Fruit fly (Drosophila melanogaster): ENCODE results near the gene Peritrophin-15b.

Gene Peritrophin-15b

dm6 chr2L:8346260-8346659, 48.5 kb downstream of the Peritrophin-15b start, which contains the start of gene CG7778 (continued):
- TF ChIP-seq en (GFP tag; optimal IDR thresholded peaks at IDR 0.05) = no peak
- no peak for TF ChIP-seq CG15514 (GFP tag; optimal IDR thresholded peaks at IDR 0.05)
- peak; percentile 65 for TF ChIP-seq CG1832 (GFP tag; optimal IDR thresholded peaks at IDR 0.05)
- no peak for TF ChIP-seq wdn (GFP tag; IDR thresholded peaks at IDR 0.05)
- TF ChIP-seq Dip2 (GFP tag; IDR thresholded peaks at IDR 0.05) = no peak
- no peak for TF ChIP-seq psq (GFP tag; optimal IDR thresholded peaks at IDR 0.05)
- peak; percentile 46; the same call in 1 of the 2 replicates for TF ChIP-seq CG10321 (GFP tag; IDR thresholded peaks at IDR 0.05)
- no peak for TF ChIP-seq fd96Cb (tag; optimal IDR thresholded peaks at IDR 0.05)
- peak; percentile 60 to 65 for TF ChIP-seq Trl (optimal IDR thresholded peaks at IDR 0.05)
- TF ChIP-seq Trl (GFP tag; optimal IDR thresholded peaks at IDR 0.05) = no peak
- TF ChIP-seq CG11695 (GFP tag; IDR thresholded peaks at IDR 0.05) = no peak
- TF ChIP-seq Mad (GFP tag; optimal IDR thresholded peaks at IDR 0.05) = no peak
- no peak for TF ChIP-seq tx (GFP tag; optimal IDR thresholded peaks at IDR 0.05)
- TF ChIP-seq sd (tag; optimal IDR thresholded peaks at IDR 0.05) = peak; percentile 20
- no peak for TF ChIP-seq zen2 (GFP tag; IDR thresholded peaks at IDR 0.05; ENCODE audit: partially characterized antibody)
- no peak for TF ChIP-seq CG12071 (GFP tag; optimal IDR thresholded peaks at IDR 0.05)
- TF ChIP-seq CG1602 (GFP tag; optimal IDR thresholded peaks at IDR 0.05) = no peak
- TF ChIP-seq Med (GFP tag) = peak; percentile 58
- no peak for TF ChIP-seq CG16815 (GFP tag; optimal IDR thresholded peaks at IDR 0.05)
- TF ChIP-seq D19A (tag; optimal IDR thresholded peaks at IDR 0.05) = no peak

DNA sequence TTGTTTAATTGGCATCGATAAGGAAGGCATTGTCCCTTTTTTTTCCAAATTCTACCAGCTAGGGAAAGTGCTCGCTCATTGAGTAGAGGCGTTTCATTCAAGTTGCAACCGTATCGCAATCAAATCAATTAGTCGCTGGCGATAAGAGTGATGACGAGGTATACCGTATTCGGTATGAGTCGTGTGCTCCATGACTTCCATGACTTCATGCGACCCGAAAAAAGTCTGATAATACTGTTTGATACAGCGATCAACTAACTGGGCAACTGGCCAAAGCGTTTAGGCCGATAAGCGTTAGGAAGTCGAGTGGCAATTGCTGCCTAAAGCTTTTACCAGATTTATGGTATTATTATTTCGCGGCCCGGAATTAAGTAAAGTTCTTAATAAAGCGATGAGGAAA, 50.2 kb downstream of the Peritrophin-15b start:
- TF ChIP-seq D19B (GFP tag; optimal IDR thresholded peaks at IDR 0.05) = peak; percentile 48
- TF ChIP-seq CG15073 (GFP tag; optimal IDR thresholded peaks at IDR 0.05) = no peak
- TF ChIP-seq grn (GFP tag; optimal IDR thresholded peaks at IDR 0.05) = peak; percentile 83
- no peak for TF ChIP-seq CG14860 (GFP tag; IDR thresholded peaks at IDR 0.05; ENCODE audit: partially characterized antibody)
- peak; percentile 18 for TF ChIP-seq B-H2 (GFP tag; optimal IDR thresholded peaks at IDR 0.05)
- no peak for TF ChIP-seq CG3847 (GFP tag; IDR thresholded peaks at IDR 0.05)
- TF ChIP-seq Asciz (GFP tag; optimal IDR thresholded peaks at IDR 0.05) = no peak
- peak; percentile 16 for TF ChIP-seq Deaf1 (tag; optimal IDR thresholded peaks at IDR 0.05)
- TF ChIP-seq ssp (GFP tag; IDR thresholded peaks at IDR 0.05) = no peak
- TF ChIP-seq CG5180 (GFP tag; optimal IDR thresholded peaks at IDR 0.05) = peak; percentile 74
- no peak for TF ChIP-seq CG4820 (GFP tag; optimal IDR thresholded peaks at IDR 0.05)
- TF ChIP-seq Hey (tag; optimal IDR thresholded peaks at IDR 0.05) = peak; percentile 14
- TF ChIP-seq Hr78 (GFP tag; optimal IDR thresholded peaks at IDR 0.05) = peak in 1 of 2 experiments; percentile 68
- no peak for TF ChIP-seq CG1529 (GFP tag; optimal IDR thresholded peaks at IDR 0.05)
- no peak for TF ChIP-seq CG13894 (tag; optimal IDR thresholded peaks at IDR 0.05)
- 0 out of 4 replicates have a peak, but pooled peaks have one; percentile 37 for TF ChIP-seq chinmo (GFP tag; IDR thresholded peaks at IDR 0.05; ENCODE audit: partially characterized antibody)
- TF ChIP-seq CG12769 (tag; optimal IDR thresholded peaks at IDR 0.05) = no peak
- TF ChIP-seq HmgZ (tag; optimal IDR thresholded peaks at IDR 0.05) = peak; percentile 27
- no peak for TF ChIP-seq CG18262 (tag; optimal IDR thresholded peaks at IDR 0.05)
- peak; percentile 96 for TF ChIP-seq exex (tag; optimal IDR thresholded peaks at IDR 0.05)
- TF ChIP-seq CG8281 (tag; optimal IDR thresholded peaks at IDR 0.05) = no peak
- peak; percentile 51 for TF ChIP-seq sug (tag; optimal IDR thresholded peaks at IDR 0.05)
- TF ChIP-seq CG34376 (GFP tag; optimal IDR thresholded peaks at IDR 0.05) = peak; percentile 78
- TF ChIP-seq CG2116 (GFP tag; optimal IDR thresholded peaks at IDR 0.05) = no peak
- TF ChIP-seq stwl (tag; optimal IDR thresholded peaks at IDR 0.05) = no peak
- TF ChIP-seq BtbVII (GFP tag; optimal IDR thresholded peaks at IDR 0.05) = peak; percentile 2
- TF ChIP-seq lab (GFP tag; optimal IDR thresholded peaks at IDR 0.05) = peak; percentile 39
